Worm (Caenorhabditis elegans) whole organism, L4 larva: ENCODE data around the gene acl-7.

ENCODE experiments used
- D1046.2 ChIP-seq: fragments of 200-800 bp; sonication (Bioruptor generic); IDR thresholded peaks from 2 replicates; pipeline ENCODE4 v1.3.6; 2022; ENCODE audit warnings: missing genetic modification characterization, missing compliant biosample characterization
- F26F4.8 ChIP-seq: fragments of 200-800 bp; sonication (Bioruptor generic); conservative IDR thresholded peaks from 2 replicates; pipeline ENCODE4 v1.3.6; 2022; ENCODE audit warnings: missing genetic modification characterization, missing compliant biosample characterization
- F44E2.7 ChIP-seq: fragments of 200-800 bp; sonication (Bioruptor generic); IDR thresholded peaks from 2 replicates; pipeline ENCODE4 v2.1.2; 2022; ENCODE audit warnings: missing genetic modification characterization, missing compliant biosample characterization
- F49E8.2 ChIP-seq: sonication (generic microtip); optimal IDR thresholded peaks from 2 replicates; lab custom pipeline; 2016; ENCODE audit warnings: missing compliant biosample characterization, mild to moderate bottlenecking, missing genetic modification characterization, borderline replicate concordance
- T20F7.1 ChIP-seq: fragments of 200-800 bp; sonication (Bioruptor generic); optimal IDR thresholded peaks from 2 replicates; lab custom pipeline; 2018; ENCODE audit warnings: mild to moderate bottlenecking, missing genetic modification characterization, missing compliant biosample characterization
- T26A8.4 ChIP-seq: fragments of 200-800 bp; sonication (Bioruptor generic); IDR thresholded peaks from 2 replicates; pipeline ENCODE4 v1.3.6; 2022; ENCODE audit warnings: missing genetic modification characterization, missing compliant biosample characterization
- Y105C5A.15 ChIP-seq: fragments of 200-800 bp; sonication (Bioruptor generic); IDR thresholded peaks from 2 replicates; pipeline ENCODE4 v1.3.6; 2022; ENCODE audit warnings: missing genetic modification characterization, missing compliant biosample characterization
- aha-1 ChIP-seq: fragments of 150-350 bp; peaks from one replicate; lab custom pipeline; 2014; ENCODE audit warnings: missing biosample characterization, missing genetic modification characterization
- aly-2 ChIP-seq: sonication (generic microtip); optimal IDR thresholded peaks from 2 replicates; lab custom pipeline; 2018; ENCODE audit warnings: missing biosample characterization, missing genetic modification characterization
- arid-1 ChIP-seq: fragments of 200-800 bp; sonication (Bioruptor generic); conservative IDR thresholded peaks from 2 replicates; pipeline ENCODE4 v1.3.6; 2022; ENCODE audit warnings: missing genetic modification reagents, missing genetic modification characterization, missing compliant biosample characterization
- attf-4 ChIP-seq: sonication (generic microtip); optimal IDR thresholded peaks from 3 replicates; lab custom pipeline; 2017; ENCODE audit warnings: missing biosample characterization, missing genetic modification characterization
- ceh-28 ChIP-seq: fragments of 150-350 bp; optimal IDR thresholded peaks from 2 replicates; lab custom pipeline; 2014; ENCODE audit warnings: missing biosample characterization, missing genetic modification reagents, missing genetic modification characterization
- ceh-32 ChIP-seq: sonication (generic microtip); optimal IDR thresholded peaks from 2 replicates; lab custom pipeline; 2016; ENCODE audit warnings: mild to moderate bottlenecking, missing genetic modification characterization, missing compliant biosample characterization; ENCODE audit not compliant: poor library complexity
- ceh-44 ChIP-seq: fragments of 200-800 bp; sonication (Bioruptor generic); IDR thresholded peaks from 2 replicates; pipeline ENCODE4 v1.3.6; 2022; ENCODE audit warnings: missing genetic modification reagents, missing genetic modification characterization, missing compliant biosample characterization
- ceh-82 ChIP-seq: sonication (generic microtip); optimal IDR thresholded peaks from 2 replicates; lab custom pipeline; 2017; ENCODE audit warnings: missing biosample characterization, missing genetic modification characterization
- daf-12 ChIP-seq: fragments of 150-350 bp; optimal IDR thresholded peaks from 2 replicates; lab custom pipeline; 2014; ENCODE audit warnings: missing biosample characterization, missing genetic modification reagents, missing genetic modification characterization
- daf-16 ChIP-seq, 3 experiments: sonication (generic microtip); optimal IDR thresholded peaks; 2 replicates each; lab custom pipeline; 2016 to 2017; ENCODE audit warnings: missing genetic modification characterization in 3 of 3, missing genetic modification reagents in 3 of 3, mild to moderate bottlenecking in 2 of 3, missing compliant biosample characterization in 2 of 3, missing biosample characterization in 1 of 3, moderate library complexity in 1 of 3
- daf-19 ChIP-seq: fragments of 200-800 bp; sonication (Bioruptor generic); conservative IDR thresholded peaks from 2 replicates; pipeline ENCODE4 v1.3.6; 2022; ENCODE audit warnings: missing genetic modification characterization, missing compliant biosample characterization
- daf-8 ChIP-seq: fragments of 200-800 bp; sonication (Bioruptor generic); IDR thresholded peaks from 2 replicates; pipeline ENCODE4 v1.3.6; 2022; ENCODE audit warnings: missing genetic modification characterization, missing compliant biosample characterization
- dmd-6 ChIP-seq: fragments of 200-800 bp; sonication (Bioruptor generic); IDR thresholded peaks from 2 replicates; pipeline ENCODE4 v1.3.6; 2022; ENCODE audit warnings: missing genetic modification reagents, missing genetic modification characterization, missing compliant biosample characterization
- dmd-9 ChIP-seq: fragments of 200-800 bp; sonication (Bioruptor generic); IDR thresholded peaks from 2 replicates; pipeline ENCODE4 v1.3.6; 2022; ENCODE audit warnings: missing genetic modification reagents, missing genetic modification characterization, missing compliant biosample characterization
- dpl-1 ChIP-seq: fragments of 150-350 bp; optimal IDR thresholded peaks from 2 replicates; lab custom pipeline; 2014; ENCODE audit warnings: missing biosample characterization, missing genetic modification reagents, missing genetic modification characterization
- duxl-1 ChIP-seq: sonication (generic microtip); optimal IDR thresholded peaks from 2 replicates; lab custom pipeline; 2016; ENCODE audit warnings: mild to moderate bottlenecking, missing genetic modification characterization, moderate library complexity, missing compliant biosample characterization; ENCODE audit not compliant: poor library complexity
- egl-27 ChIP-seq: sonication (generic microtip); optimal IDR thresholded peaks from 3 replicates; lab custom pipeline; 2017; ENCODE audit warnings: missing biosample characterization, missing genetic modification reagents, missing genetic modification characterization
- egl-43 ChIP-seq: fragments of 200-800 bp; sonication (Bioruptor generic); IDR thresholded peaks from 2 replicates; pipeline ENCODE4 v1.3.6; 2022; ENCODE audit warnings: missing genetic modification reagents, missing genetic modification characterization, missing compliant biosample characterization
- fkh-10 ChIP-seq: fragments of 150-350 bp; optimal IDR thresholded peaks from 2 replicates; lab custom pipeline; 2014; ENCODE audit warnings: missing biosample characterization, missing genetic modification reagents, missing genetic modification characterization
- gei-8 ChIP-seq: fragments of 200-800 bp; sonication (Bioruptor generic); optimal IDR thresholded peaks from 2 replicates; lab custom pipeline; 2018; ENCODE audit warnings: mild to moderate bottlenecking, missing genetic modification characterization, missing compliant biosample characterization
- hmg-1.1 ChIP-seq: fragments of 200-800 bp; sonication (Bioruptor generic); IDR thresholded peaks from 2 replicates; pipeline ENCODE4 v1.3.6; 2022; ENCODE audit warnings: missing genetic modification reagents, missing genetic modification characterization, missing compliant biosample characterization
- jun-1 ChIP-seq: fragments of 150-350 bp; optimal IDR thresholded peaks from 2 replicates; lab custom pipeline; 2014; ENCODE audit warnings: missing biosample characterization, missing genetic modification reagents, missing genetic modification characterization
- lim-7 ChIP-seq: fragments of 200-800 bp; sonication (Bioruptor generic); IDR thresholded peaks from 2 replicates; pipeline ENCODE4 v1.3.6; 2022; ENCODE audit warnings: missing genetic modification characterization, missing compliant biosample characterization
- lin-1 ChIP-seq: fragments of 200-800 bp; sonication (Bioruptor generic); IDR thresholded peaks from 2 replicates; pipeline ENCODE4 v1.3.6; 2022; ENCODE audit warnings: missing genetic modification reagents, missing genetic modification characterization, missing compliant biosample characterization
- lin-38 ChIP-seq: fragments of 200-800 bp; sonication (Bioruptor generic); IDR thresholded peaks from 2 replicates; pipeline ENCODE4 v1.3.6; 2022; ENCODE audit warnings: missing genetic modification reagents, missing genetic modification characterization, missing compliant biosample characterization
- lsy-2 ChIP-seq, 2 experiments: fragments of 150-350 bp in 1 of 2; sonication (generic microtip) in 1 of 2; optimal IDR thresholded peaks; 2 replicates each; lab custom pipeline; 2014 to 2017; ENCODE audit warnings: missing biosample characterization in 2 of 2, missing genetic modification characterization in 2 of 2
- madf-5 ChIP-seq, 2 experiments: fragments of 200-800 bp; sonication (Bioruptor generic); IDR thresholded peaks; 2 replicates each; pipeline ENCODE4 v1.3.6; 2022; ENCODE audit warnings: missing compliant biosample characterization in 2 of 2, missing genetic modification characterization in 2 of 2
- madf-9 ChIP-seq: fragments of 200-800 bp; sonication (Bioruptor generic); conservative IDR thresholded peaks from 2 replicates; pipeline ENCODE4 v1.3.6; 2022; ENCODE audit warnings: missing genetic modification reagents, missing genetic modification characterization, missing compliant biosample characterization
- mdl-1 ChIP-seq, 2 experiments: fragments of 150-350 bp in 1 of 2; sonication (generic microtip) in 1 of 2; optimal IDR thresholded peaks; 2 replicates each; lab custom pipeline; 2014 to 2017; ENCODE audit warnings: missing biosample characterization in 2 of 2, missing genetic modification characterization in 2 of 2
- mxl-3 ChIP-seq: fragments of 200-800 bp; sonication (Bioruptor generic); optimal IDR thresholded peaks from 2 replicates; lab custom pipeline; 2018; ENCODE audit warnings: mild to moderate bottlenecking, missing genetic modification characterization, missing compliant biosample characterization
- nhr-10 ChIP-seq: fragments of 150-350 bp; optimal IDR thresholded peaks from 2 replicates; lab custom pipeline; 2014; ENCODE audit warnings: missing biosample characterization, missing genetic modification characterization
- nhr-111 ChIP-seq: fragments of 200-800 bp; sonication (Bioruptor generic); optimal IDR thresholded peaks from 2 replicates; lab custom pipeline; 2018; ENCODE audit warnings: mild to moderate bottlenecking, missing genetic modification characterization, missing compliant biosample characterization
- nhr-41 ChIP-seq: fragments of 200-800 bp; sonication (Bioruptor generic); IDR thresholded peaks from 2 replicates; pipeline ENCODE4 v1.3.6; 2022; ENCODE audit warnings: missing genetic modification reagents, missing genetic modification characterization, missing compliant biosample characterization
- nhr-6 ChIP-seq: fragments of 150-350 bp; optimal IDR thresholded peaks from 2 replicates; lab custom pipeline; 2014; ENCODE audit warnings: missing biosample characterization, missing genetic modification characterization
- nhr-76 ChIP-seq: fragments of 150-350 bp; optimal IDR thresholded peaks from 2 replicates; lab custom pipeline; 2014; ENCODE audit warnings: missing biosample characterization, missing genetic modification characterization
- php-3 ChIP-seq: fragments of 200-800 bp; sonication (Bioruptor generic); IDR thresholded peaks from 2 replicates; pipeline ENCODE4 v1.3.6; 2022; ENCODE audit warnings: missing genetic modification reagents, missing genetic modification characterization, missing compliant biosample characterization
- rbr-2 ChIP-seq: sonication (generic microtip); optimal IDR thresholded peaks from 2 replicates; lab custom pipeline; 2016; ENCODE audit warnings: missing genotype, missing genetic modification characterization, missing compliant biosample characterization
- sdz-12 ChIP-seq: fragments of 200-800 bp; sonication (Bioruptor generic); optimal IDR thresholded peaks from 2 replicates; lab custom pipeline; 2018; ENCODE audit warnings: mild to moderate bottlenecking, missing genetic modification characterization, missing compliant biosample characterization
- snpc-4 ChIP-seq: fragments of 150-350 bp; optimal IDR thresholded peaks from 2 replicates; lab custom pipeline; 2014; ENCODE audit warnings: missing biosample characterization, missing genetic modification characterization
- unc-130 ChIP-seq: sonication (generic microtip); optimal IDR thresholded peaks from 2 replicates; lab custom pipeline; 2016; ENCODE audit warnings: missing genetic modification reagents, missing genetic modification characterization, missing compliant biosample characterization
- unc-39 ChIP-seq: sonication (generic microtip); optimal IDR thresholded peaks from 2 replicates; lab custom pipeline; 2017; ENCODE audit warnings: missing biosample characterization, missing genetic modification characterization
- vab-7 ChIP-seq: fragments of 200-800 bp; sonication (Bioruptor generic); IDR thresholded peaks from 2 replicates; pipeline ENCODE4 v1.3.6; 2022; ENCODE audit warnings: missing genetic modification reagents, missing genetic modification characterization, missing compliant biosample characterization
- zfp-3 ChIP-seq: fragments of 200-800 bp; sonication (Bioruptor generic); conservative IDR thresholded peaks from 2 replicates; pipeline ENCODE4 v1.3.6; 2022; ENCODE audit warnings: missing genetic modification reagents, missing genetic modification characterization, missing compliant biosample characterization
- ztf-11 ChIP-seq: fragments of 150-350 bp; optimal IDR thresholded peaks from 2 replicates; lab custom pipeline; 2014; ENCODE audit warnings: missing biosample characterization, missing genetic modification characterization
- ztf-7 ChIP-seq: fragments of 150-350 bp; optimal IDR thresholded peaks from 2 replicates; lab custom pipeline; 2014; ENCODE audit warnings: missing biosample characterization, missing genetic modification characterization

The acl-7 gene

DNA sequence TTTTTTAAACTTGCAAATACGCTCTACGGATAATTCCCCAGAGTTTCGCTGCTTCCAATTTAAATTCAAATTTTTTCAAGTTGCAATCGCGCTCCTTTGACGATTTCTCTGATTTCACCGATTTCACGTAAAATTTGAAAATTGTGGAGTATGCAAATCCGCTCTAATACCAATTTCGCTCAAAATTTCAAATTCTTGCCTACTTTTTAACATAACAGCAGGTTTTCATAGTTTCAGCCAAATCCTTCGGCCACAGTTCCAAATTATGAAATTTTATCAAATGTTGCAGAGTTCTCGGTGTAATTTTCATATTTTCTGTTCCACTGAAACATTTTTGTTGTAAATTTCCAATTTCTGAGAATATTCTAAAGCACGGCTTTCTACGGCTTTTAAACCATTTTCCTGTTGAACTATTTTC lies 28.4 kb downstream of the acl-7 start, which contains the start of gene alkb-7 (continued):
- TF ChIP-seq fkh-10 (GFP tag; lab: Kevin White, UChicago) (no peak), rbr-2 (tag; lab: Kevin White, UChicago) (no peak), T26A8.4 (peak; percentile 77), F44E2.7 (no peak), lin-1 (GFP tag; lab: Robert Waterston, UW) (no peak), nhr-6 (tag; lab: Kevin White, UChicago) (no peak), php-3 (0 out of 2 replicates have a peak, but pooled peaks have one; percentile 28), daf-8 (GFP tag; lab: Robert Waterston, UW) (no peak), ztf-7 (tag; lab: Kevin White, UChicago) (no peak), jun-1 (no peak), ceh-28 (tag; lab: Kevin White, UChicago) (no peak), dmd-9 (no peak), madf-9 (GFP tag; lab: Robert Waterston, UW) (no peak), nhr-41 (GFP tag; lab: Robert Waterston, UW) (no peak), Y105C5A.15 (GFP tag; lab: Robert Waterston, UW) (0 out of 2 replicates have a peak, but pooled peaks have one; percentile 25), T20F7.1 (GFP tag; lab: Kevin White, UChicago) (no peak), egl-43 (GFP tag; lab: Robert Waterston, UW) (no peak; the same call in 1 of the 2 replicates), egl-27 (no peak), nhr-111 (no peak), aha-1 (no peak), sdz-12 (GFP tag; lab: Kevin White, UChicago) (no peak), daf-16 (GFP tag; optimal IDR thresholded peaks at IDR 0.05; lab: Kevin White, UChicago) (no peak), daf-16 (tag; optimal IDR thresholded peaks at IDR 0.05; lab: Kevin White, UChicago) (no peak), duxl-1 (tag; lab: Kevin White, UChicago) (no peak), attf-4 (tag; lab: Kevin White, UChicago) (no peak), F26F4.8 (GFP tag; lab: Robert Waterston, UW) (no peak), daf-19 (no peak), lim-7 (GFP tag; lab: Robert Waterston, UW) (no peak), snpc-4 (tag; lab: Kevin White, UChicago) (no peak), dmd-6 (no peak), vab-7 (GFP tag; lab: Robert Waterston, UW) (no peak), lsy-2 (tag; optimal IDR thresholded peaks at IDR 0.05; lab: Kevin White, UChicago) (no peak), ceh-32 (tag; lab: Kevin White, UChicago) (no peak), unc-39 (no peak), F49E8.2 (tag; lab: Kevin White, UChicago) (no peak), mxl-3 (GFP tag; lab: Kevin White, UChicago) (no peak), ztf-11 (tag; lab: Kevin White, UChicago) (no peak), nhr-76 (tag; lab: Kevin White, UChicago) (no peak), dpl-1 (GFP tag; lab: Kevin White, UChicago) (no peak), zfp-3 (no peak), madf-5 (GFP tag; IDR thresholded peaks at IDR 0.05; lab: Robert Waterston, UW) (no peak), D1046.2 (GFP tag; lab: Robert Waterston, UW) (no peak), gei-8 (peak; percentile 47), mdl-1 (tag; optimal IDR thresholded peaks at IDR 0.05; lab: Kevin White, UChicago) (no peak), aly-2 (tag; lab: Kevin White, UChicago) (no peak), lin-38 (peak; percentile 76), unc-130 (no peak), nhr-10 (peak; percentile 20), arid-1 (no peak; the same call in 1 of the 2 replicates), ceh-82 (tag; lab: Kevin White, UChicago) (no peak), hmg-1.1 (no peak), daf-12 (tag; lab: Kevin White, UChicago) (no peak), ceh-44 (GFP tag; lab: Robert Waterston, UW) (no peak)
